Worm (Caenorhabditis elegans) whole organism, L4/young adult: Measurements from ENCODE around the gene pde-2.

Experiments
- W03F9.2 ChIP-seq: fragments of 150-350 bp; optimal IDR thresholded peaks from 2 replicates; lab custom pipeline; 2014; ENCODE audit warnings: missing biosample characterization, missing genetic modification characterization
- dao-5 ChIP-seq: sonication (generic microtip); optimal IDR thresholded peaks from 2 replicates; lab custom pipeline; 2016; ENCODE audit warnings: missing genotype, missing genetic modification characterization, moderate library complexity, missing compliant biosample characterization
- him-1 ChIP-seq: sonication (generic microtip); optimal IDR thresholded peaks from 2 replicates; lab custom pipeline; 2016; ENCODE audit warnings: missing genotype, missing genetic modification reagents, missing genetic modification characterization, missing compliant biosample characterization

DNA sequence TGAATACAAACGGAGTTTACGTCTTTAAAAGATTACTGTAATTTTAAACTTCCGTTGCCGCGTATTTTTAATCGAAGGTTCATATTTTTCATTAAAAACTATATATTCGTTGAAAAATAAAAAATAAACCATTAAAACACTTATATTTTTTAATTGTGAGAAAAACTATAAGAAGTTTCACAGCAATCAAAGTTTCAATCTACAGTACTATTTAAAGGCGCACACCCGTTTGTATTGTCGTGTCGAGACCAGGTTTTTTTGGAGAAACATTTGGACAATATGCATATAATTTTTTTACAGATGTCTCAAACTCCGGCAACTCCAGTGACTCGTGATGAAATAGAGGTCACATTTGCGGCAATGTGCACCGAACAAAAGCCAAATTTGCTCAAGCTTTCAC is 7.9 kb downstream of the pde-2 start, which contains the start of gene R08D7.5:
- TF ChIP-seq him-1 (tag; lab: Kevin White, UChicago) (no peak), dao-5 (no peak), W03F9.2 (tag; lab: Kevin White, UChicago) (no peak)
